Worm (Caenorhabditis elegans) whole organism, L4/young adult: Measurements from ENCODE around the gene smc-5.

ENCODE experiments used
- W03F9.2 ChIP-seq: fragments of 150-350 bp; optimal IDR thresholded peaks from 2 replicates; lab custom pipeline; 2014; ENCODE audit warnings: missing biosample characterization, missing genetic modification characterization
- dao-5 ChIP-seq: sonication (generic microtip); optimal IDR thresholded peaks from 2 replicates; lab custom pipeline; 2016; ENCODE audit warnings: missing genotype, missing genetic modification characterization, moderate library complexity, missing compliant biosample characterization
- him-1 ChIP-seq: sonication (generic microtip); optimal IDR thresholded peaks from 2 replicates; lab custom pipeline; 2016; ENCODE audit warnings: missing genotype, missing genetic modification reagents, missing genetic modification characterization, missing compliant biosample characterization

DNA sequence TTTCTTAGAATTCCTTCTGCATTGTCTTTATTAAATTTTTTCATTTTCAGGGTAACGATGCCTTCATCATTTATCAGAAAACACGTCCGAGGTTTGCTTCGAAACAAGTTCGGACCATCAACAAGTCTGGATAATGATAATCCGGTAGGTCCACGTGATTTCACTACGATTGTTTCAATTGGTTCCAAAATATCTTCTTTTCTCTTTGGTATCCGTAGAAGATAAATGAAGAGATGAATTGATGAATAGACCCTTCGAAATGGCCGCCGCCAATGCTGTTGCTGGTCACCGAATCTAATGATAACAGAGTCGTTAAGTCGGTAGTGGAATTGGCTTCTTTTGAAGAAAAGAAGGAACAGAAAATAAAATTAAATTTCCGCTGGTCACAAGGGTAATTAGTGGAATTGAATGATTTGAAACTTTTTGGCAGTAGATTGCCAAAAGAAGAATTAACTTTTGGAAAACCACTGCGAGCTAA lies 12.0 kb upstream of the smc-5 start, which contains the start of gene F33G12.6:
- TF ChIP-seq him-1 (no peak), dao-5 (tag; lab: Kevin White, UChicago) (no peak), W03F9.2 (tag; lab: Kevin White, UChicago) (no peak)
